Fruit fly (Drosophila melanogaster): ENCODE data around the gene toc.

toc gene

DNA sequence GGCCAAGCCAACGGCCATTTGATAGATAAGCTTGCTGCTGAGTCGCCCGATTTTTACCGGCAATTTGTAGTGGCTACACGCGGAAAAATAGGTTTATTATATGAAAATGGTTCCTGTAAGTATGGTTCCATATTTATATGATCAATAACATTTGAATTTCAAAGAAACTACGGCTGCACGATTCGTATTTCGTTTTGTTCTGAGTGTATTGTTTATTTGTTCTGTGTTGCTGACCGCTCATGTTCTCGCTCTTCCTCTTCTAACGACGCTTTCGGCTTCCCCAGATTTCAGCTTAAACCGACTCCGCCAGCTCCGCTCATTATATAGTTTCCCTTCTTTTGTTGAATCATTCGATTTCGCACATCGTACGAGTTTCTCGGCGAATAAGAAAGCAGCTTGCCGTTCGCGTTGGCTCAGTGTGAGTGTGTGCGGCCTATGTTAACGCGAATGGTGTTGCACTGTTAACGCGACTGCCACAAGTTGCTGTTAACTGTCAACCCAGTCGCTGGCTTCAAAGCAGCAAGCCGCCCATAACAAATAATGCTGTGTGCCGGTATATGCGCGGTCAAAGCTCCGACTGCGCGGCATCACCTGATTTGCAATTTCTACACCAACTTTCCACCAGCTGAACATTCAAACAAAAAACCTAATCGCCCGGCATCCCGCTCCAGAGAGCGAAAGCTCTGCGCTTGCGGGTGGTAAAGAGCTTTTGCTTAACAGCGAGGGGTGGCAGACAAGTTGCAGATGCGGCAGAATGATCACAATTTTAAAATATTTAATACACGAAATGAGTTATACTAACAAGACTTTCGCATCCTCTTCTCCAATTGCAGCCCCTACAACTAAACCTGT, 85.6 kb downstream of the toc start (continued):
- TF ChIP-seq CG18619 (GFP tag; optimal IDR thresholded peaks at IDR 0.05) = peak; percentile 14
- TF ChIP-seq CG14050 (GFP tag; IDR thresholded peaks at IDR 0.05) = peak; percentile 9; the same call in 1 of the 3 replicates
- TF ChIP-seq sim (GFP tag; IDR thresholded peaks at IDR 0.05) = no peak
- TF ChIP-seq amos (GFP tag; IDR thresholded peaks at IDR 0.05; ENCODE audit: partially characterized antibody) = no peak
- no peak for TF ChIP-seq eve (GFP tag; optimal IDR thresholded peaks at IDR 0.05)
- TF ChIP-seq CG3065 (GFP tag; optimal IDR thresholded peaks at IDR 0.05) = no peak
- TF ChIP-seq gem (tag; optimal IDR thresholded peaks at IDR 0.05) = no peak
- TF ChIP-seq Usf (GFP tag; optimal IDR thresholded peaks at IDR 0.05) = peak; percentile 28
- no peak for TF ChIP-seq CG15696 (tag; optimal IDR thresholded peaks at IDR 0.05)
- TF ChIP-seq exex (tag; optimal IDR thresholded peaks at IDR 0.05) = no peak
- no peak for TF ChIP-seq CG10543 (GFP tag; optimal IDR thresholded peaks at IDR 0.05)
- peak; percentile 52 for TF ChIP-seq CHES-1-like (GFP tag; optimal IDR thresholded peaks at IDR 0.05)
- TF ChIP-seq Sry-β (GFP tag; optimal IDR thresholded peaks at IDR 0.05) = no peak
- TF ChIP-seq Deaf1 (tag; optimal IDR thresholded peaks at IDR 0.05) = peak; percentile 25
- peak; percentile 15 for TF ChIP-seq sens (GFP tag)
- peak; percentile 22 for TF ChIP-seq Camta (GFP tag; optimal IDR thresholded peaks at IDR 0.05)
- 0 out of 2 replicates have a peak, but pooled peaks have one; percentile 22 for TF ChIP-seq CG6272 (GFP tag; IDR thresholded peaks at IDR 0.05)
- no peak for TF ChIP-seq CG14710 (tag; optimal IDR thresholded peaks at IDR 0.05)
- TF ChIP-seq lilli (GFP tag; optimal IDR thresholded peaks at IDR 0.05) = peak; percentile 64
- TF ChIP-seq Hr51 (GFP tag; optimal IDR thresholded peaks at IDR 0.05) = no peak
- peak; percentile 62 for TF ChIP-seq Atf6 (GFP tag; IDR thresholded peaks at IDR 0.05)
- TF ChIP-seq Oli (tag; optimal IDR thresholded peaks at IDR 0.05) = peak; percentile 2
- peak; percentile 56 for TF ChIP-seq CG30403 (GFP tag; optimal IDR thresholded peaks at IDR 0.05)
- TF ChIP-seq TFAM (GFP tag; optimal IDR thresholded peaks at IDR 0.05) = no peak
- no peak for TF ChIP-seq Lpt (GFP tag; optimal IDR thresholded peaks at IDR 0.05)
- peak in 1 of 2 experiments; percentile 23 for TF ChIP-seq Pdp1 (GFP tag; optimal IDR thresholded peaks at IDR 0.05)
- TF ChIP-seq CG17359 (tag; optimal IDR thresholded peaks at IDR 0.05) = no peak
- TF ChIP-seq CG11560 (tag; IDR thresholded peaks at IDR 0.05) = no peak
- TF ChIP-seq CG4360 (GFP tag; IDR thresholded peaks at IDR 0.05) = no peak
- TF ChIP-seq Gug (GFP tag; IDR thresholded peaks at IDR 0.05) = peak; percentile 20; the same call in 1 of the 4 replicates
- peak; percentile 21 for TF ChIP-seq CG15514 (GFP tag; optimal IDR thresholded peaks at IDR 0.05)
- TF ChIP-seq CG16863 (GFP tag; optimal IDR thresholded peaks at IDR 0.05) = no peak
- no peak for TF ChIP-seq klu (GFP tag; IDR thresholded peaks at IDR 0.05)
- TF ChIP-seq pum (GFP tag; optimal IDR thresholded peaks at IDR 0.05) = no peak

DNA sequence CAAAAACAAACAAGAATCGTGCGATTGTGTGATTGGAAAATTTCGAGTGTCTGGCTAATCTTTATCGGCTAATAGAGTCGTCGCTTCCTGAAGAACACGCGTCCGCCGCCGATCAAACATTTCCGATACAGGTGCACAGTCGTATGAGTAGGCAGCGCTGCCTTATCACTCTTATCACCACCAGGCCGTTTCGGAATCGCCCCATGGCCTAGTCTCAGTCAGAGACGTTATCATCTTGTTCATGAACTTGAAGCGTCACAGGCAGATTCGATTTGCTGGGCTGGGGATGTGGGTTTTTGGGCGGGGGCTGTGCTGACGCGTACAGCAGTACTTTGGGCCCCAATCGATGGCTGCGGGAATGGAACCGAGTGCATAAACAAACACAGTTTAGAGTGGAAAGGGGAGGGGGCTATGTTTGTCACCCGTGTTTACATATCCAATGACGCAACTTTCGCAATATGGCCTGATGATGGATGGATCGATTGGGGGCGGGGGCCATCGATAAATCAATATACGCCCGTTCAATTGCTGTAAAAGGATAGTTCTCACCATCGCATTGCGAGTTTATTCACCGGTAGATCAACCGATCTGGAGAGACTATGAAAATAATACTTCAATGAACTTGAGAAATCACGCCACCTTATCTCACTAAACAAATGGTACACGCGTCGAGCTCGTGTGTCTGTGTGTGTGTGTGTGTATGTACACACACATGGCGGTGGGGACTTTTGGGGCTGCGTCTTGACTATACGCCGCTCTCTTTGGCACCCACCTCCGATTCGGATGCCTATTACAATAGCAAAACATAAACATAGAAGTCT, 86.4 kb downstream of the toc start:
- peak; percentile 59 for TF ChIP-seq CG18599 (GFP tag; optimal IDR thresholded peaks at IDR 0.05)
- 0 out of 4 replicates have a peak, but pooled peaks have one; percentile 37 for TF ChIP-seq chinmo (GFP tag; IDR thresholded peaks at IDR 0.05; ENCODE audit: partially characterized antibody)
- TF ChIP-seq Fer1 (GFP tag; optimal IDR thresholded peaks at IDR 0.05) = peak; percentile 28
- TF ChIP-seq CG5180 (GFP tag; optimal IDR thresholded peaks at IDR 0.05) = peak; percentile 15
- peak; percentile 32 for TF ChIP-seq caup (GFP tag; optimal IDR thresholded peaks at IDR 0.05; ENCODE audit: severe bottlenecking)
- TF ChIP-seq sd (tag; optimal IDR thresholded peaks at IDR 0.05) = peak; percentile 75
- TF ChIP-seq CG13296 (GFP tag; optimal IDR thresholded peaks at IDR 0.05) = peak; percentile 36
- peak; percentile 95 for TF ChIP-seq Hey (tag; optimal IDR thresholded peaks at IDR 0.05)
- peak; percentile 99 for TF ChIP-seq grn (GFP tag; optimal IDR thresholded peaks at IDR 0.05)
- peak; percentile 2 for TF ChIP-seq org-1 (GFP tag; optimal IDR thresholded peaks at IDR 0.05)
- peak; percentile 13 for TF ChIP-seq CG15011 (GFP tag; optimal IDR thresholded peaks at IDR 0.05)
- TF ChIP-seq lab (GFP tag; optimal IDR thresholded peaks at IDR 0.05) = peak; percentile 76
- TF ChIP-seq Usf (GFP tag; optimal IDR thresholded peaks at IDR 0.05) = no peak
- no peak for TF ChIP-seq CG9727 (GFP tag; optimal IDR thresholded peaks at IDR 0.05)
